Worm (Caenorhabditis elegans) whole organism, L3 larva: ENCODE measurements around the gene ptr-18.

ENCODE experiments used
- ZK546.5 ChIP-seq: sonication (generic microtip); optimal IDR thresholded peaks from 2 replicates; lab custom pipeline; 2017; ENCODE audit warnings: missing biosample characterization, missing genetic modification characterization
- aly-2 ChIP-seq: fragments of 150-350 bp; optimal IDR thresholded peaks from 2 replicates; lab custom pipeline; 2014; ENCODE audit warnings: missing biosample characterization, missing genetic modification characterization
- ama-1 ChIP-seq: fragments of 150-350 bp; optimal IDR thresholded peaks from 2 replicates; lab custom pipeline; 2018
- ceh-16 ChIP-seq: sonication (generic microtip); optimal IDR thresholded peaks from 2 replicates; lab custom pipeline; 2017; ENCODE audit warnings: missing biosample characterization, missing genetic modification characterization
- ceh-28 ChIP-seq: fragments of 150-350 bp; optimal IDR thresholded peaks from 2 replicates; lab custom pipeline; 2014; ENCODE audit warnings: missing biosample characterization, missing genetic modification reagents, missing genetic modification characterization
- ceh-82 ChIP-seq: fragments of 150-350 bp; optimal IDR thresholded peaks from 2 replicates; lab custom pipeline; 2014; ENCODE audit warnings: missing biosample characterization, missing genetic modification characterization
- egl-27 ChIP-seq: sonication (generic microtip); optimal IDR thresholded peaks from 4 replicates; lab custom pipeline; 2017; ENCODE audit warnings: missing biosample characterization, missing genetic modification reagents, missing genetic modification characterization
- elt-1 ChIP-seq: fragments of 150-350 bp; optimal IDR thresholded peaks from 2 replicates; lab custom pipeline; 2014; ENCODE audit warnings: missing biosample characterization, missing genetic modification characterization
- elt-2 ChIP-seq: sonication (generic microtip); optimal IDR thresholded peaks from 2 replicates; lab custom pipeline; 2016; ENCODE audit warnings: missing genetic modification reagents, mild to moderate bottlenecking, missing genetic modification characterization, missing compliant biosample characterization
- elt-3 ChIP-seq, 3 experiments: fragments of 150-350 bp in 1 of 3; sonication (generic microtip) in 2 of 3; optimal IDR thresholded peaks; 2 replicates in 2 of 3; 4 replicates in 1 of 3; lab custom pipeline; 2014 to 2017; ENCODE audit warnings: missing biosample characterization in 3 of 3, missing genetic modification characterization in 3 of 3
- fkh-10 ChIP-seq: sonication (generic microtip); optimal IDR thresholded peaks from 2 replicates; lab custom pipeline; 2017; ENCODE audit warnings: missing biosample characterization, missing genetic modification reagents, missing genetic modification characterization
- fos-1 ChIP-seq: fragments of 150-350 bp; optimal IDR thresholded peaks from 2 replicates; lab custom pipeline; 2014; ENCODE audit warnings: missing biosample characterization, missing genetic modification characterization
- hmg-11 ChIP-seq: sonication (generic microtip); optimal IDR thresholded peaks from 2 replicates; lab custom pipeline; 2016; ENCODE audit warnings: missing genetic modification characterization, missing compliant biosample characterization
- jun-1 ChIP-seq: fragments of 150-350 bp; optimal IDR thresholded peaks from 2 replicates; lab custom pipeline; 2014; ENCODE audit warnings: missing biosample characterization, missing genetic modification reagents, missing genetic modification characterization
- lin-15B ChIP-seq: fragments of 150-350 bp; optimal IDR thresholded peaks from 2 replicates; lab custom pipeline; 2014; ENCODE audit warnings: missing biosample characterization, missing genetic modification characterization
- lsy-12 ChIP-seq: sonication (generic microtip); optimal IDR thresholded peaks from 2 replicates; lab custom pipeline; 2016; ENCODE audit warnings: mild to moderate bottlenecking, missing genetic modification characterization, missing compliant biosample characterization
- nfya-1 ChIP-seq: sonication (generic microtip); optimal IDR thresholded peaks from 2 replicates; lab custom pipeline; 2017; ENCODE audit warnings: missing genetic modification characterization, mild to moderate bottlenecking, missing compliant biosample characterization, antibody characterized with exemption, moderate library complexity; ENCODE audit not compliant: insufficient read depth
- nhr-11 ChIP-seq: fragments of 150-350 bp; optimal IDR thresholded peaks from 2 replicates; lab custom pipeline; 2014; ENCODE audit warnings: missing biosample characterization, missing genetic modification characterization
- nhr-12 ChIP-seq: fragments of 150-350 bp; optimal IDR thresholded peaks from 2 replicates; lab custom pipeline; 2014; ENCODE audit warnings: missing biosample characterization, missing genetic modification characterization
- nhr-23 ChIP-seq: fragments of 150-350 bp; optimal IDR thresholded peaks from 2 replicates; lab custom pipeline; 2014; ENCODE audit warnings: missing biosample characterization, missing genetic modification reagents, missing genetic modification characterization
- nhr-237 ChIP-seq: fragments of 150-350 bp; optimal IDR thresholded peaks from 2 replicates; lab custom pipeline; 2014; ENCODE audit warnings: missing biosample characterization, missing genetic modification characterization
- nhr-25 ChIP-seq: sonication (generic microtip); optimal IDR thresholded peaks from 2 replicates; lab custom pipeline; 2017; ENCODE audit warnings: missing biosample characterization, missing genetic modification characterization
- nhr-28 ChIP-seq: fragments of 150-350 bp; optimal IDR thresholded peaks from 2 replicates; lab custom pipeline; 2014; ENCODE audit warnings: missing biosample characterization, missing genetic modification characterization
- nhr-43 ChIP-seq: sonication (generic microtip); optimal IDR thresholded peaks from 2 replicates; lab custom pipeline; 2016; ENCODE audit warnings: mild to moderate bottlenecking, missing genetic modification characterization, missing compliant biosample characterization; ENCODE audit not compliant: poor library complexity, severe bottlenecking
- nhr-67 ChIP-seq: fragments of 150-350 bp; optimal IDR thresholded peaks from 2 replicates; lab custom pipeline; 2014; ENCODE audit warnings: missing biosample characterization, missing genetic modification characterization
- nhr-76 ChIP-seq: fragments of 150-350 bp; sonication (generic microtip); optimal IDR thresholded peaks from 5 replicates; lab custom pipeline; 2014; ENCODE audit warnings: missing biosample characterization, missing genetic modification characterization
- pha-4 ChIP-seq: fragments of 150-350 bp; optimal IDR thresholded peaks from 2 replicates; lab custom pipeline; 2014; ENCODE audit warnings: missing biosample characterization, missing genetic modification reagents, missing genetic modification characterization
- pqm-1 ChIP-seq: fragments of 150-350 bp; optimal IDR thresholded peaks from 2 replicates; lab custom pipeline; 2017; ENCODE audit warnings: missing biosample characterization, missing genetic modification characterization, inconsistent platforms
- sea-2 ChIP-seq: fragments of 150-350 bp; sonication (generic microtip); optimal IDR thresholded peaks from 4 replicates; lab custom pipeline; 2014; ENCODE audit warnings: missing biosample characterization, missing genetic modification reagents, missing genetic modification characterization
- skn-1 ChIP-seq: fragments of 150-350 bp; optimal IDR thresholded peaks from 2 replicates; lab custom pipeline; 2014; ENCODE audit warnings: missing biosample characterization, missing genetic modification characterization
- tbx-2 ChIP-seq: sonication (generic microtip); optimal IDR thresholded peaks from 2 replicates; lab custom pipeline; 2016; ENCODE audit warnings: mild to moderate bottlenecking, missing genetic modification characterization, missing compliant biosample characterization
- unc-39 ChIP-seq: sonication (generic microtip); optimal IDR thresholded peaks from 4 replicates; lab custom pipeline; 2017; ENCODE audit warnings: missing biosample characterization, missing genetic modification characterization
- unc-62 ChIP-seq: fragments of 150-350 bp; sonication (generic microtip); optimal IDR thresholded peaks from 4 replicates; lab custom pipeline; 2014; ENCODE audit warnings: missing biosample characterization, missing genetic modification reagents, missing genetic modification characterization
- ztf-11 ChIP-seq: fragments of 150-350 bp; optimal IDR thresholded peaks from 2 replicates; lab custom pipeline; 2014; ENCODE audit warnings: missing biosample characterization, missing genetic modification characterization
- ztf-4 ChIP-seq: fragments of 150-350 bp; optimal IDR thresholded peaks from 2 replicates; lab custom pipeline; 2014; ENCODE audit warnings: missing biosample characterization, missing genetic modification characterization

ptr-18 gene

ce11 chrII:12930138-12930537, 35.2 kb upstream of the ptr-18 start:
- TF ChIP-seq nhr-25, result no peak
- TF ChIP-seq elt-2, result peak; percentile 69
- no peak for TF ChIP-seq ztf-11 (tag; lab: Kevin White, UChicago)
- TF ChIP-seq unc-39 (tag; lab: Kevin White, UChicago), result no peak
- no peak for TF ChIP-seq nhr-237 (tag; lab: Kevin White, UChicago)
- TF ChIP-seq elt-1 (tag; lab: Kevin White, UChicago), result no peak
- TF ChIP-seq pqm-1 (tag; lab: Kevin White, UChicago), result peak; percentile 22
- no peak for TF ChIP-seq sea-2
- no peak for TF ChIP-seq pha-4 (tag; lab: Kevin White, UChicago)
- TF ChIP-seq nhr-28, result no peak
- TF ChIP-seq elt-3 (tag; optimal IDR thresholded peaks at IDR 0.05; lab: Kevin White, UChicago), result no peak
- no peak for TF ChIP-seq nfya-1 (tag; lab: Kevin White, UChicago)
- TF ChIP-seq ceh-28 (tag; lab: Kevin White, UChicago), result no peak
- TF ChIP-seq, all 47 proteins: peak for 2

DNA sequence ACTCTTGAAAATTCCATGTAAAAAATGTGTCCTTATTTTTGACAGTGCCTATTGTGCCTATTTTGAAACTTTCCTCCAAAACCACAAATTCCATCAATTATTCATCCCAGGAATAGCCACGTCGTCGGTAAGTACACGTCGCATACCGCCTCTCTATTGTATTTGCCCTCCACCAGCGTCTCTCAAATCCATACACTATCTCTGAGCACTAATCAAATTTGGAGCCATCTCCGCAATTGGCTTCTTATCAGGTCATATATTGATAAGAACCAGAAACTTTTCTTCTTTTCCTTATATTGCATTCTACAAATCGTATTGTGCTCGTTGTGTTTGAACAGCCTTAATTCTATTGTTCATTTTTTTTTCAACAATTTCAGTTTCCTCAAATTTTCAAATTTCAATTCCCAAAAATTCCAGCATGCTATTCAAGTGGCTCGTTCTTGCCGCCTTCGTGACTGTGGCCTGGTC, 33.9 kb upstream of the ptr-18 start, which contains the start of gene dct-18:
Gene dct-18, plus strand, starts transcription at position 418 of the 468 bp plus-strand sequence.
- TF ChIP-seq pqm-1 (tag; lab: Kevin White, UChicago), result peak; percentile 77
- no peak for TF ChIP-seq ZK546.5 (tag; lab: Kevin White, UChicago)
- peak; percentile 95 for TF ChIP-seq elt-2
- TF ChIP-seq pha-4 (tag; lab: Kevin White, UChicago), result peak; percentile 24
- TF ChIP-seq elt-1 (tag; lab: Kevin White, UChicago), result no peak

DNA sequence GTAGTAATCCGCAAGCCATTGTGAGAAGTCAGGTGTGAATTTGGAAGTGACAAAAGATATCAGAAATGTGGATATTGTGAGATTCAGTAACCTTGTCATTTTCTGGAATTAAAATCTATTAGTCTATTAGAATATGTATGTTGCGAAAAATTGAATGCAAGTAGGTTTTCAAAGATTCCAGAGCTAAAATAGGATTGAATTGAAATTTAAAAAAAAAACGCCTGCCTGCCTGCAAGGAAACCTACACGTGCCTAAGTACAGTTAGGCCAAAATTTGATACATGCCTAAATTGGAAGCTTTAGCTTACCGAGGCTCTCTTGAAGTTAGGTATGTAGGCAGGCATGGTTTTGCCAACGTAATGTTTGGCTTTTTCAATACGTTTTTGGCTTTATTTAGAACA, 30.1 kb upstream of the ptr-18 start, which contains the start of gene lips-9:
Gene lips-9, minus strand, starts transcription at position 101 of the 400 bp plus-strand sequence.
- TF ChIP-seq elt-2 (no peak), nhr-25 (no peak), fkh-10 (GFP tag; lab: Kevin White, UChicago) (no peak), egl-27 (tag; lab: Kevin White, UChicago) (no peak), nhr-12 (tag; lab: Kevin White, UChicago) (no peak), ceh-16 (tag; lab: Kevin White, UChicago) (no peak), fos-1 (tag; lab: Kevin White, UChicago) (no peak), nhr-11 (tag; lab: Kevin White, UChicago) (no peak), jun-1 (tag; lab: Kevin White, UChicago) (no peak), nfya-1 (tag; lab: Kevin White, UChicago) (no peak), ztf-4 (no peak)

ce11 chrII:12939161-12939560, 26.2 kb upstream of the ptr-18 start:
- no peak for TF ChIP-seq lin-15B (tag; lab: Kevin White, UChicago)
- TF ChIP-seq ama-1 (lab: Kevin White, UChicago), result no peak
- no peak for TF ChIP-seq nhr-28
- no peak for TF ChIP-seq ceh-82 (tag; lab: Kevin White, UChicago)
- TF ChIP-seq nhr-23 (tag; lab: Kevin White, UChicago), result peak; percentile 32
- TF ChIP-seq nhr-25, result peak; percentile 24
- no peak for TF ChIP-seq skn-1
- TF ChIP-seq elt-3 (tag; optimal IDR thresholded peaks at IDR 0.05; lab: Kevin White, UChicago), result peak in 1 of 3 experiments; percentile 25

DNA sequence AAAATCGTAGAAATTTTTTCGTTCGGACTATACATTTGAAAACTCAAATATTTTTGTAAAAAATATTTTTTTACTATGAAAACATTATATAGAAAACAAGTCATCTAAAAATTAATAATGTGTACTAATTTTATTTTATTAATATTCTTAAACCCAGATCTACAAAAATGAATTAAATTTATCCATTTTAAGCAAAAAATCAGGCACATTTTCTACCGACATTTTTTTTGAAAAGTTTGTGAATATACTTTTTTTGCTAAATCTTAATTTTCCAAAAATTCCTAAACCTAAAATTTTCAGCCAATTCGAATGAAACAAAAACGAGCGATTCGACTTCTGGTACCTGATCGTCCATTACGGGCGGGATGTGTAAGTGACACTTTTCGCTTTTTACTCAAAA, 25.5 kb upstream of the ptr-18 start, which contains the start of gene arrd-10:
Gene arrd-10, plus strand, starts transcription at position 301 of the 400 bp plus-strand sequence.
- no peak for TF ChIP-seq nhr-67 (tag; lab: Kevin White, UChicago)
- TF ChIP-seq sea-2, result no peak
- no peak for TF ChIP-seq fkh-10 (GFP tag; lab: Kevin White, UChicago)
- TF ChIP-seq unc-62, result no peak
- TF ChIP-seq ztf-11 (tag; lab: Kevin White, UChicago), result no peak
- no peak for TF ChIP-seq aly-2 (tag; lab: Kevin White, UChicago)
- TF ChIP-seq jun-1 (tag; lab: Kevin White, UChicago), result no peak
- no peak for TF ChIP-seq ceh-16 (tag; lab: Kevin White, UChicago)
- TF ChIP-seq hmg-11, result no peak
- TF ChIP-seq tbx-2, result no peak
- no peak for TF ChIP-seq lin-15B (tag; lab: Kevin White, UChicago)
- no peak for TF ChIP-seq unc-39 (tag; lab: Kevin White, UChicago)
- TF ChIP-seq nhr-43 (tag; lab: Kevin White, UChicago), result no peak
- no peak for TF ChIP-seq lsy-12 (tag; lab: Kevin White, UChicago)
- no peak for TF ChIP-seq ztf-4
- TF ChIP-seq nhr-76, result no peak
- no peak for TF ChIP-seq ZK546.5 (tag; lab: Kevin White, UChicago)
- TF ChIP-seq pqm-1 (tag; lab: Kevin White, UChicago), result no peak
- no peak for TF ChIP-seq elt-3 (tag; optimal IDR thresholded peaks at IDR 0.05; lab: Kevin White, UChicago)
